Worm (Caenorhabditis elegans): ENCODE data around the gene unc-41.
A peak's percentile ranks its signal among the peaks of the same experiment; 100 is the strongest.

Gene unc-41

ce11 chrV:9970119-9970518 is 5.9 kb downstream of the unc-41 start (continued):
- TF ChIP-seq somi-1 (GFP tag; optimal IDR thresholded peaks at IDR 0.05) (peak; percentile 85), nhr-80 (tag; optimal IDR thresholded peaks at IDR 0.05) (peak; percentile 56), let-607 (tag; optimal IDR thresholded peaks at IDR 0.05) (peak; percentile 62 to 73), him-1 (tag; optimal IDR thresholded peaks at IDR 0.05) (peak; percentile 97), T07F8.4 (tag; optimal IDR thresholded peaks at IDR 0.05) (peak; percentile 94), D2030.7 (GFP tag; IDR thresholded peaks at IDR 0.05) (peak; percentile 58), ceh-91 (GFP tag; IDR thresholded peaks at IDR 0.05) (no peak; the same call in 1 of the 2 replicates), snpc-1.1 (tag; optimal IDR thresholded peaks at IDR 0.05; ENCODE audit: insufficient read depth) (peak; percentile 65), lir-1 (GFP tag; conservative IDR thresholded peaks at IDR 0.05) (peak; percentile 42; the same call in 1 of the 2 replicates), hsf-1 (GFP tag; IDR thresholded peaks at IDR 0.05) (peak; percentile 76), ceh-79 (tag; optimal IDR thresholded peaks at IDR 0.05) (peak; percentile 94), madf-8 (GFP tag; conservative IDR thresholded peaks at IDR 0.05) (0 out of 2 replicates have a peak, but pooled peaks have one; percentile 16), pbrm-1 (GFP tag; IDR thresholded peaks at IDR 0.05) (peak; percentile 59; the same call in 1 of the 2 replicates), ztf-28 (GFP tag; IDR thresholded peaks at IDR 0.05) (peak; percentile 92), ceh-40 (GFP tag; IDR thresholded peaks at IDR 0.05) (peak; percentile 81; the same call in 1 of the 2 replicates), F49E8.2 (tag; optimal IDR thresholded peaks at IDR 0.05; ENCODE audit: insufficient read depth) (peak; percentile 71), B0261.1 (tag; optimal IDR thresholded peaks at IDR 0.05) (peak; percentile 96), lin-54 (GFP tag; optimal IDR thresholded peaks at IDR 0.05) (peak; percentile 81), tbx-9 (tag; optimal IDR thresholded peaks at IDR 0.05; ENCODE audit: borderline replicate concordance) (peak; percentile 70), mes-4 (tag; optimal IDR thresholded peaks at IDR 0.05) (peak; percentile 92), pha-4 (tag; optimal IDR thresholded peaks at IDR 0.05) (no peak), ceh-100 (GFP tag; IDR thresholded peaks at IDR 0.05) (peak; percentile 76), zim-3 (tag; optimal IDR thresholded peaks at IDR 0.05) (peak; percentile 94), Y95B8A.8 (GFP tag; IDR thresholded peaks at IDR 0.05) (0 out of 2 replicates have a peak, but pooled peaks have one; percentile 80), ztf-22 (GFP tag; optimal IDR thresholded peaks at IDR 0.05) (peak; percentile 75), fkh-3 (tag; optimal IDR thresholded peaks at IDR 0.05) (peak; percentile 94), mcd-1 (GFP tag; IDR thresholded peaks at IDR 0.05) (peak; percentile 81), nhr-27 (tag; optimal IDR thresholded peaks at IDR 0.05) (peak; percentile 57), hlh-12 (tag; optimal IDR thresholded peaks at IDR 0.05) (peak; percentile 74), gei-17 (GFP tag; optimal IDR thresholded peaks at IDR 0.05) (peak; percentile 27), madf-10 (tag; optimal IDR thresholded peaks at IDR 0.05) (peak; percentile 85), ccch-3 (GFP tag; optimal IDR thresholded peaks at IDR 0.05) (peak; percentile 49), hrde-1 (tag; optimal IDR thresholded peaks at IDR 0.05; ENCODE audit: borderline replicate concordance) (peak; percentile 86), F39B2.1 (GFP tag; IDR thresholded peaks at IDR 0.05) (peak; percentile 47; the same call in 1 of the 2 replicates), ztf-25 (GFP tag; IDR thresholded peaks at IDR 0.05) (peak; percentile 95), nfyb-1 (GFP tag; IDR thresholded peaks at IDR 0.05) (peak; percentile 93), sptf-2 (GFP tag; optimal IDR thresholded peaks at IDR 0.05) (peak; percentile 97), lsy-27 (tag; optimal IDR thresholded peaks at IDR 0.05; ENCODE audit: borderline replicate concordance, insufficient read depth) (no peak), hmg-1.2 (GFP tag; IDR thresholded peaks at IDR 0.05) (peak; percentile 78), egl-18 (GFP tag; IDR thresholded peaks at IDR 0.05) (0 out of 2 replicates have a peak, but pooled peaks have one; percentile 60), lag-1 (GFP tag; IDR thresholded peaks at IDR 0.05) (no peak), hmg-20 (GFP tag; IDR thresholded peaks at IDR 0.05) (peak; percentile 90), Y56A3A.18 (GFP tag; IDR thresholded peaks at IDR 0.05) (peak; percentile 93), K12H6.12 (tag; optimal IDR thresholded peaks at IDR 0.05) (peak; percentile 80), lin-26 (GFP tag; IDR thresholded peaks at IDR 0.05) (peak; percentile 99), bed-1 (GFP tag; IDR thresholded peaks at IDR 0.05) (peak; percentile 94), aptf-2 (GFP tag; conservative IDR thresholded peaks at IDR 0.05) (0 out of 2 replicates have a peak, but pooled peaks have one; percentile 44)

Measured in whole organism, young adult.